Worm (Caenorhabditis elegans) whole organism, L3 larva: Measurements from ENCODE around the gene sre-30.

Source experiments
- ZK546.5 ChIP-seq: sonication (generic microtip); optimal IDR thresholded peaks from 2 replicates; lab custom pipeline; 2017; ENCODE audit warnings: missing biosample characterization, missing genetic modification characterization
- ama-1 ChIP-seq: fragments of 150-350 bp; optimal IDR thresholded peaks from 2 replicates; lab custom pipeline; 2018
- ceh-16 ChIP-seq: sonication (generic microtip); optimal IDR thresholded peaks from 2 replicates; lab custom pipeline; 2017; ENCODE audit warnings: missing biosample characterization, missing genetic modification characterization
- ceh-28 ChIP-seq: fragments of 150-350 bp; optimal IDR thresholded peaks from 2 replicates; lab custom pipeline; 2014; ENCODE audit warnings: missing biosample characterization, missing genetic modification reagents, missing genetic modification characterization
- ceh-82 ChIP-seq: fragments of 150-350 bp; optimal IDR thresholded peaks from 2 replicates; lab custom pipeline; 2014; ENCODE audit warnings: missing biosample characterization, missing genetic modification characterization
- ceh-9 ChIP-seq: sonication (generic microtip); optimal IDR thresholded peaks from 2 replicates; lab custom pipeline; 2018; ENCODE audit warnings: missing biosample characterization, missing genetic modification characterization
- daf-12 ChIP-seq: fragments of 150-350 bp; optimal IDR thresholded peaks from 2 replicates; lab custom pipeline; 2014; ENCODE audit warnings: missing biosample characterization, missing genetic modification reagents, missing genetic modification characterization
- egl-27 ChIP-seq: sonication (generic microtip); optimal IDR thresholded peaks from 4 replicates; lab custom pipeline; 2017; ENCODE audit warnings: missing biosample characterization, missing genetic modification reagents, missing genetic modification characterization
- elt-2 ChIP-seq: sonication (generic microtip); optimal IDR thresholded peaks from 2 replicates; lab custom pipeline; 2016; ENCODE audit warnings: missing genetic modification reagents, mild to moderate bottlenecking, missing genetic modification characterization, missing compliant biosample characterization
- elt-3 ChIP-seq, 3 experiments: fragments of 150-350 bp in 1 of 3; sonication (generic microtip) in 2 of 3; optimal IDR thresholded peaks; 2 replicates in 2 of 3; 4 replicates in 1 of 3; lab custom pipeline; 2014 to 2017; ENCODE audit warnings: missing biosample characterization in 3 of 3, missing genetic modification characterization in 3 of 3
- eor-1 ChIP-seq, 2 experiments: fragments of 150-350 bp; optimal IDR thresholded peaks; 2 replicates each; lab custom pipeline; 2014 to 2018; ENCODE audit warnings: missing biosample characterization in 2 of 2, missing genetic modification characterization in 2 of 2
- fkh-2 ChIP-seq: fragments of 150-350 bp; optimal IDR thresholded peaks from 2 replicates; lab custom pipeline; 2014; ENCODE audit warnings: missing biosample characterization, missing genetic modification reagents, missing genetic modification characterization
- fos-1 ChIP-seq: fragments of 150-350 bp; optimal IDR thresholded peaks from 2 replicates; lab custom pipeline; 2014; ENCODE audit warnings: missing biosample characterization, missing genetic modification characterization
- hmg-11 ChIP-seq: sonication (generic microtip); optimal IDR thresholded peaks from 2 replicates; lab custom pipeline; 2016; ENCODE audit warnings: missing genetic modification characterization, missing compliant biosample characterization
- jun-1 ChIP-seq: fragments of 150-350 bp; optimal IDR thresholded peaks from 2 replicates; lab custom pipeline; 2014; ENCODE audit warnings: missing biosample characterization, missing genetic modification reagents, missing genetic modification characterization
- lin-15B ChIP-seq: fragments of 150-350 bp; optimal IDR thresholded peaks from 2 replicates; lab custom pipeline; 2014; ENCODE audit warnings: missing biosample characterization, missing genetic modification characterization
- lin-39 ChIP-seq: fragments of 150-350 bp; optimal IDR thresholded peaks from 2 replicates; lab custom pipeline; 2018; ENCODE audit warnings: missing biosample characterization, missing genetic modification reagents, missing genetic modification characterization
- lsy-12 ChIP-seq: sonication (generic microtip); optimal IDR thresholded peaks from 2 replicates; lab custom pipeline; 2016; ENCODE audit warnings: mild to moderate bottlenecking, missing genetic modification characterization, missing compliant biosample characterization
- mdl-1 ChIP-seq: fragments of 150-350 bp; optimal IDR thresholded peaks from 2 replicates; lab custom pipeline; 2014; ENCODE audit warnings: missing biosample characterization, missing genetic modification characterization
- mml-1 ChIP-seq: fragments of 150-350 bp; sonication (generic microtip); optimal IDR thresholded peaks from 3 replicates; lab custom pipeline; 2014; ENCODE audit warnings: missing biosample characterization, missing genetic modification characterization
- nfya-1 ChIP-seq: sonication (generic microtip); optimal IDR thresholded peaks from 2 replicates; lab custom pipeline; 2017; ENCODE audit warnings: missing genetic modification characterization, mild to moderate bottlenecking, missing compliant biosample characterization, antibody characterized with exemption, moderate library complexity; ENCODE audit not compliant: insufficient read depth
- nhr-11 ChIP-seq: fragments of 150-350 bp; optimal IDR thresholded peaks from 2 replicates; lab custom pipeline; 2014; ENCODE audit warnings: missing biosample characterization, missing genetic modification characterization
- nhr-12 ChIP-seq: fragments of 150-350 bp; optimal IDR thresholded peaks from 2 replicates; lab custom pipeline; 2014; ENCODE audit warnings: missing biosample characterization, missing genetic modification characterization
- nhr-23 ChIP-seq: fragments of 150-350 bp; optimal IDR thresholded peaks from 2 replicates; lab custom pipeline; 2014; ENCODE audit warnings: missing biosample characterization, missing genetic modification reagents, missing genetic modification characterization
- nhr-237 ChIP-seq: fragments of 150-350 bp; optimal IDR thresholded peaks from 2 replicates; lab custom pipeline; 2014; ENCODE audit warnings: missing biosample characterization, missing genetic modification characterization
- nhr-25 ChIP-seq: sonication (generic microtip); optimal IDR thresholded peaks from 2 replicates; lab custom pipeline; 2017; ENCODE audit warnings: missing biosample characterization, missing genetic modification characterization
- nhr-28 ChIP-seq: fragments of 150-350 bp; optimal IDR thresholded peaks from 2 replicates; lab custom pipeline; 2014; ENCODE audit warnings: missing biosample characterization, missing genetic modification characterization
- nhr-43 ChIP-seq: sonication (generic microtip); optimal IDR thresholded peaks from 2 replicates; lab custom pipeline; 2016; ENCODE audit warnings: mild to moderate bottlenecking, missing genetic modification characterization, missing compliant biosample characterization; ENCODE audit not compliant: poor library complexity, severe bottlenecking
- nhr-67 ChIP-seq: fragments of 150-350 bp; optimal IDR thresholded peaks from 2 replicates; lab custom pipeline; 2014; ENCODE audit warnings: missing biosample characterization, missing genetic modification characterization
- nhr-76 ChIP-seq: fragments of 150-350 bp; sonication (generic microtip); optimal IDR thresholded peaks from 5 replicates; lab custom pipeline; 2014; ENCODE audit warnings: missing biosample characterization, missing genetic modification characterization
- nhr-77 ChIP-seq: fragments of 150-350 bp; optimal IDR thresholded peaks from 2 replicates; lab custom pipeline; 2014; ENCODE audit warnings: missing biosample characterization, missing genetic modification characterization
- pha-4 ChIP-seq: fragments of 150-350 bp; optimal IDR thresholded peaks from 2 replicates; lab custom pipeline; 2014; ENCODE audit warnings: missing biosample characterization, missing genetic modification reagents, missing genetic modification characterization
- pqm-1 ChIP-seq: fragments of 150-350 bp; optimal IDR thresholded peaks from 2 replicates; lab custom pipeline; 2017; ENCODE audit warnings: missing biosample characterization, missing genetic modification characterization, inconsistent platforms
- sea-2 ChIP-seq: fragments of 150-350 bp; sonication (generic microtip); optimal IDR thresholded peaks from 4 replicates; lab custom pipeline; 2014; ENCODE audit warnings: missing biosample characterization, missing genetic modification reagents, missing genetic modification characterization
- skn-1 ChIP-seq: fragments of 150-350 bp; optimal IDR thresholded peaks from 2 replicates; lab custom pipeline; 2014; ENCODE audit warnings: missing biosample characterization, missing genetic modification characterization
- unc-39 ChIP-seq: sonication (generic microtip); optimal IDR thresholded peaks from 4 replicates; lab custom pipeline; 2017; ENCODE audit warnings: missing biosample characterization, missing genetic modification characterization
- unc-62 ChIP-seq: fragments of 150-350 bp; sonication (generic microtip); optimal IDR thresholded peaks from 4 replicates; lab custom pipeline; 2014; ENCODE audit warnings: missing biosample characterization, missing genetic modification reagents, missing genetic modification characterization
- zag-1 ChIP-seq: fragments of 150-350 bp; optimal IDR thresholded peaks from 2 replicates; lab custom pipeline; 2014; ENCODE audit warnings: missing biosample characterization, missing genetic modification characterization
- ztf-11 ChIP-seq: fragments of 150-350 bp; optimal IDR thresholded peaks from 2 replicates; lab custom pipeline; 2014; ENCODE audit warnings: missing biosample characterization, missing genetic modification characterization
- ztf-4 ChIP-seq: fragments of 150-350 bp; optimal IDR thresholded peaks from 2 replicates; lab custom pipeline; 2014; ENCODE audit warnings: missing biosample characterization, missing genetic modification characterization

The sre-30 gene

ce11 chrII:12429743-12430142 is 23.4 kb upstream of the sre-30 start, which contains the start of gene Y57A10C.8:
Gene Y57A10C.8, minus strand, starts transcription at chrII:12429843.
- no peak for TF ChIP-seq fkh-2
- no peak for TF ChIP-seq mdl-1 (tag; lab: Kevin White, UChicago)
- TF ChIP-seq nhr-67 = no peak
- TF ChIP-seq unc-62 = no peak
- TF ChIP-seq nhr-237 (tag; lab: Kevin White, UChicago) = no peak
- TF ChIP-seq lsy-12 = no peak
- no peak for TF ChIP-seq lin-15B
- TF ChIP-seq ama-1 (lab: Kevin White, UChicago) = no peak
- no peak for TF ChIP-seq nfya-1
- no peak for TF ChIP-seq pqm-1 (tag; lab: Kevin White, UChicago)
- no peak for TF ChIP-seq ztf-4 (tag; lab: Kevin White, UChicago)
- TF ChIP-seq unc-39 = no peak

- no peak for TF ChIP-seq eor-1 (tag; optimal IDR thresholded peaks at IDR 0.05; lab: Kevin White, UChicago)
- TF ChIP-seq daf-12 (tag; lab: Kevin White, UChicago) = no peak
- no peak for TF ChIP-seq nhr-25 (tag; lab: Kevin White, UChicago)
- no peak for TF ChIP-seq unc-39
- no peak for TF ChIP-seq fos-1 (tag; lab: Kevin White, UChicago)
- no peak for TF ChIP-seq mml-1 (tag; lab: Kevin White, UChicago)
- no peak for TF ChIP-seq ama-1 (lab: Kevin White, UChicago)
- no peak for TF ChIP-seq sea-2
- TF ChIP-seq pqm-1 (tag; lab: Kevin White, UChicago) = peak; percentile 93
- TF ChIP-seq nhr-12 (tag; lab: Kevin White, UChicago) = no peak
- peak; percentile 37 for TF ChIP-seq pha-4 (tag; lab: Kevin White, UChicago)
- TF ChIP-seq ceh-9 (tag; lab: Kevin White, UChicago) = no peak
- TF ChIP-seq ztf-4 (tag; lab: Kevin White, UChicago) = no peak
- TF ChIP-seq nhr-11 (tag; lab: Kevin White, UChicago) = no peak
- TF ChIP-seq elt-2 (tag; lab: Kevin White, UChicago) = peak; percentile 98
- TF ChIP-seq jun-1 (tag; lab: Kevin White, UChicago) = peak; percentile 49
- no peak for TF ChIP-seq skn-1 (tag; lab: Kevin White, UChicago)
- TF ChIP-seq nfya-1 = peak; percentile 19
- TF ChIP-seq zag-1 (tag; lab: Kevin White, UChicago) = no peak
- TF ChIP-seq nhr-23 (tag; lab: Kevin White, UChicago) = no peak
- no peak for TF ChIP-seq hmg-11 (tag; lab: Kevin White, UChicago)
- TF ChIP-seq nhr-43 (tag; lab: Kevin White, UChicago) = no peak
- no peak for TF ChIP-seq nhr-77 (tag; lab: Kevin White, UChicago)
- TF ChIP-seq elt-3 (tag; optimal IDR thresholded peaks at IDR 0.05; lab: Kevin White, UChicago) = no peak
- no peak for TF ChIP-seq ceh-28 (tag; lab: Kevin White, UChicago)
- no peak for TF ChIP-seq ceh-82 (tag; lab: Kevin White, UChicago)
- no peak for TF ChIP-seq ceh-16 (tag; lab: Kevin White, UChicago)
- no peak for TF ChIP-seq ztf-11 (tag; lab: Kevin White, UChicago)
These were observed 19.4 kb upstream of the sre-30 start, which contains the start of gene daf-22 for ce11 chrII:12425644-12426222. Gene daf-22, minus strand, starts transcription at chrII:12425694.

- TF ChIP-seq lin-39 (tag; lab: Kevin White, UChicago) (no peak), nhr-237 (tag; lab: Kevin White, UChicago) (no peak), nfya-1 (no peak), ZK546.5 (tag; lab: Kevin White, UChicago) (no peak), sea-2 (no peak), hmg-11 (tag; lab: Kevin White, UChicago) (no peak), pha-4 (tag; lab: Kevin White, UChicago) (no peak), elt-3 (tag; optimal IDR thresholded peaks at IDR 0.05; lab: Kevin White, UChicago) (no peak), daf-12 (tag; lab: Kevin White, UChicago) (no peak), ceh-9 (tag; lab: Kevin White, UChicago) (no peak), mdl-1 (tag; lab: Kevin White, UChicago) (no peak), nhr-76 (tag; lab: Kevin White, UChicago) (no peak), mml-1 (tag; lab: Kevin White, UChicago) (no peak), egl-27 (tag; lab: Kevin White, UChicago) (no peak), ceh-82 (tag; lab: Kevin White, UChicago) (no peak), nhr-11 (tag; lab: Kevin White, UChicago) (no peak), nhr-28 (tag; lab: Kevin White, UChicago) (no peak), nhr-43 (tag; lab: Kevin White, UChicago) (no peak), nhr-77 (tag; lab: Kevin White, UChicago) (no peak)
These were observed 14.2 kb upstream of the sre-30 start, which contains the start of gene sre-26 for ce11 chrII:12420486-12420885. Gene sre-26, minus strand, starts transcription at chrII:12420586.
